Fruit fly (Drosophila melanogaster) whole organism, wandering third instar larva: ENCODE results near the gene Cyp6d4.
A peak's percentile ranks its signal among the peaks of the same experiment; 100 is the strongest.

Experiments
- Abd-B ChIP-seq: fragments of >200 bp; optimal IDR thresholded peaks from 2 replicates; lab custom pipeline; 2017; ENCODE audit warnings: missing biosample characterization, missing genetic modification characterization
- CG32264 ChIP-seq: fragments of 200-800 bp; sonication (Bioruptor generic); optimal IDR thresholded peaks from 2 replicates; lab custom pipeline; 2016; ENCODE audit warnings: missing biosample characterization, missing genetic modification characterization
- CG9705 ChIP-seq: fragments of 200-800 bp; sonication (Bioruptor generic); optimal IDR thresholded peaks from 2 replicates; lab custom pipeline; 2018; ENCODE audit warnings: missing biosample characterization, mild to moderate bottlenecking, missing genetic modification characterization
- CrebA ChIP-seq: fragments of 200-800 bp; sonication (Bioruptor generic); optimal IDR thresholded peaks from 2 replicates; lab custom pipeline; 2016; ENCODE audit warnings: missing biosample characterization, mild to moderate bottlenecking, missing genetic modification characterization, borderline replicate concordance
- Dfd ChIP-seq: fragments of >200 bp; optimal IDR thresholded peaks from 2 replicates; lab custom pipeline; 2017; ENCODE audit warnings: missing biosample characterization, missing genetic modification characterization
- GATAd ChIP-seq: sonication (Bioruptor generic); optimal IDR thresholded peaks from 2 replicates; lab custom pipeline; 2016; ENCODE audit warnings: missing biosample characterization, missing genetic modification characterization
- HLH106 ChIP-seq: fragments of 200-800 bp; optimal IDR thresholded peaks from 3 replicates; lab custom pipeline; 2019; ENCODE audit warnings: missing biosample characterization, mild to moderate bottlenecking, missing genetic modification characterization, moderate library complexity
- Hnf4 ChIP-seq: fragments of 200-800 bp; sonication (Bioruptor generic); optimal IDR thresholded peaks from 2 replicates; lab custom pipeline; 2016; ENCODE audit warnings: missing biosample characterization, mild to moderate bottlenecking, missing genetic modification characterization
- Hr83 ChIP-seq: fragments of 200-300 bp; sonication (Bioruptor generic); optimal IDR thresholded peaks from 2 replicates; lab custom pipeline; 2016; ENCODE audit warnings: missing biosample characterization, mild to moderate bottlenecking, missing genetic modification characterization, moderate library complexity; ENCODE audit not compliant: poor library complexity, severe bottlenecking
- Jra ChIP-seq: sonication (Bioruptor generic); optimal IDR thresholded peaks from 2 replicates; lab custom pipeline; 2016; ENCODE audit warnings: missing biosample characterization, missing genetic modification characterization
- Myc ChIP-seq: fragments of >200 bp; optimal IDR thresholded peaks from 2 replicates; lab custom pipeline; 2017
- OdsH ChIP-seq: fragments of 200-800 bp; sonication (Bioruptor generic); optimal IDR thresholded peaks from 2 replicates; lab custom pipeline; 2016; ENCODE audit warnings: missing biosample characterization, mild to moderate bottlenecking, missing genetic modification characterization
- Rel ChIP-seq, 2 experiments: fragments of 200-800 bp; sonication (Bioruptor generic) in 1 of 2; optimal IDR thresholded peaks; 2 replicates in 1 of 2; 3 replicates in 1 of 2; lab custom pipeline; 2016 to 2019; ENCODE audit warnings: mild to moderate bottlenecking in 2 of 2, missing biosample characterization in 2 of 2, missing genetic modification characterization in 2 of 2, moderate library complexity in 1 of 2
- Vsx2 ChIP-seq: fragments of 200-300, 225-300 bp; sonication (Bioruptor generic); optimal IDR thresholded peaks from 2 replicates; lab custom pipeline; 2018; ENCODE audit warnings: missing biosample characterization, missing genetic modification characterization; ENCODE audit not compliant: partially characterized antibody
- br ChIP-seq: fragments of 200-800 bp; sonication (Bioruptor generic); optimal IDR thresholded peaks from 2 replicates; lab custom pipeline; 2016; ENCODE audit warnings: missing biosample characterization, missing genetic modification characterization
- brk ChIP-seq: fragments of 200-800 bp; sonication (Bioruptor generic); optimal IDR thresholded peaks from 2 replicates; lab custom pipeline; 2016; ENCODE audit warnings: missing biosample characterization, mild to moderate bottlenecking, missing genetic modification characterization
- dl ChIP-seq, 2 experiments: fragments of 175-275, 200-275 bp in 1 of 2; fragments of 200-275 bp in 1 of 2; sonication (Bioruptor generic); optimal IDR thresholded peaks; lab custom pipeline; 2018; ENCODE audit warnings: mild to moderate bottlenecking in 2 of 2, missing biosample characterization in 2 of 2, missing genetic modification characterization in 2 of 2, moderate library complexity in 2 of 2; ENCODE audit not compliant: partially characterized antibody in 2 of 2, insufficient read depth in 1 of 2
- dsf ChIP-seq: sonication (Bioruptor generic); optimal IDR thresholded peaks from 2 replicates; lab custom pipeline; 2016; ENCODE audit warnings: missing biosample characterization, missing genetic modification characterization, borderline replicate concordance
- ey ChIP-seq: fragments of 200-800 bp; sonication (Bioruptor generic); optimal IDR thresholded peaks from 2 replicates; lab custom pipeline; 2016; ENCODE audit warnings: missing biosample characterization, missing genetic modification characterization
- foxo ChIP-seq, 2 experiments: fragments of 200-800 bp; sonication (Bioruptor generic); optimal IDR thresholded peaks; 2 replicates in 1 of 2; 3 replicates in 1 of 2; lab custom pipeline; 2016 to 2017; ENCODE audit warnings: missing biosample characterization in 2 of 2, missing genetic modification characterization in 2 of 2
- fru ChIP-seq: fragments of 200-800 bp; sonication (Bioruptor generic); optimal IDR thresholded peaks from 3 replicates; lab custom pipeline; 2016; ENCODE audit warnings: missing biosample characterization, mild to moderate bottlenecking, missing genetic modification characterization
- h ChIP-seq: fragments of 200-800 bp; sonication (Bioruptor generic); optimal IDR thresholded peaks from 3 replicates; lab custom pipeline; 2016; ENCODE audit warnings: missing biosample characterization, mild to moderate bottlenecking, missing genetic modification characterization
- lola ChIP-seq: fragments of >200 bp; optimal IDR thresholded peaks from 2 replicates; lab custom pipeline; 2017; ENCODE audit warnings: missing biosample characterization, missing genetic modification characterization
- pan ChIP-seq: fragments of >200 bp; optimal IDR thresholded peaks from 2 replicates; lab custom pipeline; 2017
- psq ChIP-seq: fragments of 200-800 bp; sonication (Bioruptor generic); optimal IDR thresholded peaks from 3 replicates; lab custom pipeline; 2017; ENCODE audit warnings: missing biosample characterization, mild to moderate bottlenecking, missing genetic modification characterization, moderate library complexity
- rgr ChIP-seq: fragments of 200-800 bp; sonication (Bioruptor generic); optimal IDR thresholded peaks from 3 replicates; lab custom pipeline; 2016; ENCODE audit warnings: missing biosample characterization, mild to moderate bottlenecking, missing genetic modification characterization
- sage ChIP-seq: fragments of 200-800 bp; sonication (Bioruptor generic); optimal IDR thresholded peaks from 2 replicates; lab custom pipeline; 2016; ENCODE audit warnings: missing biosample characterization, mild to moderate bottlenecking, missing genetic modification characterization
- usp ChIP-seq: fragments of >200 bp; optimal IDR thresholded peaks from 2 replicates; lab custom pipeline; 2017; ENCODE audit warnings: missing biosample characterization, missing genetic modification characterization
- woc ChIP-seq: sonication (Bioruptor generic); optimal IDR thresholded peaks from 2 replicates; lab custom pipeline; 2016; ENCODE audit warnings: missing biosample characterization, mild to moderate bottlenecking, missing genetic modification characterization

Cyp6d4 gene

dm6 chr3R:22726031-22726770 lies 28.1 kb downstream of the Cyp6d4 start, which contains the start of gene RNF220:
RNF220 (minus strand) TSS chr3R:22726414.
- TF ChIP-seq fru (peak; percentile 15), usp (GFP tag; lab: Kevin White, UChicago) (no peak), HLH106 (tag; lab: Kevin White, UChicago) (peak; percentile 30), Myc (lab: Kevin White, UChicago) (peak; percentile 32)

dm6 chr3R:22726771-22727455 lies 28.8 kb downstream of the Cyp6d4 start, which contains the start of gene CG45049:
CG45049 (plus strand) TSS chr3R:22726967.
- no peak for TF ChIP-seq Abd-B
- TF ChIP-seq sage (GFP tag; lab: Kevin White, UChicago) = peak; percentile 49
- TF ChIP-seq br (GFP tag; lab: Kevin White, UChicago) = peak; percentile 7
- TF ChIP-seq brk (GFP tag; lab: Kevin White, UChicago) = no peak
- peak; percentile 48 for TF ChIP-seq woc (GFP tag; lab: Kevin White, UChicago)
- peak; percentile 30 for TF ChIP-seq Hnf4 (GFP tag; lab: Kevin White, UChicago)
- TF ChIP-seq psq (GFP tag; lab: Kevin White, UChicago) = peak; percentile 61
- no peak for TF ChIP-seq GATAd
- no peak for TF ChIP-seq lola (GFP tag; lab: Kevin White, UChicago)
- TF ChIP-seq h (GFP tag; lab: Kevin White, UChicago) = peak; percentile 10

dm6 chr3R:22727456-22727833 lies 29.3 kb downstream of the Cyp6d4 start:
- TF ChIP-seq pan (lab: Kevin White, UChicago) (no peak), rgr (GFP tag; lab: Kevin White, UChicago) (no peak), woc (GFP tag; lab: Kevin White, UChicago) (no peak), h (GFP tag; lab: Kevin White, UChicago) (no peak), Dfd (GFP tag; lab: Kevin White, UChicago) (no peak), fru (no peak), Abd-B (no peak), Rel (GFP tag; optimal IDR thresholded peaks at IDR 0.05; lab: Kevin White, UChicago) (no peak), Rel (tag; optimal IDR thresholded peaks at IDR 0.05; lab: Kevin White, UChicago) (no peak), ey (GFP tag; lab: Kevin White, UChicago) (no peak), Hnf4 (GFP tag; lab: Kevin White, UChicago) (no peak), Jra (GFP tag; lab: Kevin White, UChicago) (no peak), brk (GFP tag; lab: Kevin White, UChicago) (no peak), Myc (lab: Kevin White, UChicago) (no peak), HLH106 (tag; lab: Kevin White, UChicago) (no peak), dsf (no peak), Hr83 (GFP tag; lab: Kevin White, UChicago) (no peak), br (GFP tag; lab: Kevin White, UChicago) (no peak), foxo (GFP tag; optimal IDR thresholded peaks at IDR 0.05; lab: Kevin White, UChicago) (no peak), CrebA (GFP tag; lab: Kevin White, UChicago) (no peak), CG32264 (GFP tag; lab: Kevin White, UChicago) (no peak)

dm6 chr3R:22727857-22728256 lies 29.7 kb downstream of the Cyp6d4 start:
- no peak for TF ChIP-seq GATAd
- peak in 1 of 2 experiments; percentile 39 for TF ChIP-seq foxo (GFP tag; optimal IDR thresholded peaks at IDR 0.05; lab: Kevin White, UChicago)
- TF ChIP-seq dl (GFP tag; optimal IDR thresholded peaks at IDR 0.05; lab: Kevin White, UChicago; ENCODE audit: insufficient read depth in 1 of 2, partially characterized antibody in 2 of 2) = no peak
- no peak for TF ChIP-seq CG9705 (GFP tag; lab: Kevin White, UChicago)
- TF ChIP-seq Vsx2 (GFP tag; lab: Kevin White, UChicago) = no peak
- peak; percentile 45 for TF ChIP-seq OdsH (GFP tag; lab: Kevin White, UChicago)
- TF ChIP-seq CG32264 (GFP tag; lab: Kevin White, UChicago) = peak; percentile 24
